Worm (Caenorhabditis elegans): ENCODE results near the gene F59B10.5.
A peak's percentile ranks its signal among the peaks of the same experiment; 100 is the strongest.

The F59B10.5 gene

ce11 chrII:10502491-10503063, 20.9 kb downstream of the F59B10.5 start, which contains the start of gene myrf-1 (continued):
- TF ChIP-seq odd-2 (tag; optimal IDR thresholded peaks at IDR 0.05) (no peak), lin-11 (tag; optimal IDR thresholded peaks at IDR 0.05) (peak; percentile 28), ceh-2 (tag; optimal IDR thresholded peaks at IDR 0.05) (peak; percentile 45), unc-86 (tag; optimal IDR thresholded peaks at IDR 0.05) (peak; percentile 36), ceh-14 (tag; optimal IDR thresholded peaks at IDR 0.05) (peak; percentile 41), pag-3 (tag; optimal IDR thresholded peaks at IDR 0.05; ENCODE audit: borderline replicate concordance) (peak; percentile 8), pha-2 (tag; optimal IDR thresholded peaks at IDR 0.05) (no peak), ceh-31 (tag; optimal IDR thresholded peaks at IDR 0.05) (peak; percentile 88), ceh-19 (GFP tag; optimal IDR thresholded peaks at IDR 0.05) (peak; percentile 58), hlh-30 (tag; optimal IDR thresholded peaks at IDR 0.05; ENCODE audit: insufficient read depth) (peak; percentile 55), nhr-232 (tag; optimal IDR thresholded peaks at IDR 0.05) (peak; percentile 40), pha-4 (tag; optimal IDR thresholded peaks at IDR 0.05) (no peak), tbx-7 (tag; optimal IDR thresholded peaks at IDR 0.05) (peak; percentile 35), ceh-45 (GFP tag; IDR thresholded peaks at IDR 0.05) (no peak), T23F11.4 (GFP tag; optimal IDR thresholded peaks at IDR 0.05) (no peak), tbx-2 (tag; optimal IDR thresholded peaks at IDR 0.05) (peak; percentile 94), lim-6 (tag; optimal IDR thresholded peaks at IDR 0.05) (no peak), fkh-6 (tag; optimal IDR thresholded peaks at IDR 0.05) (peak; percentile 59), fax-1 (tag; optimal IDR thresholded peaks at IDR 0.05) (peak; percentile 37), ceh-34 (tag; optimal IDR thresholded peaks at IDR 0.05) (peak; percentile 86), ztf-16 (tag; optimal IDR thresholded peaks at IDR 0.05) (no peak), pat-9 (tag; optimal IDR thresholded peaks at IDR 0.05) (no peak), npax-4 (tag; optimal IDR thresholded peaks at IDR 0.05) (no peak), ahr-1 (tag; optimal IDR thresholded peaks at IDR 0.05) (no peak), pqm-1 (tag; optimal IDR thresholded peaks at IDR 0.05) (peak; percentile 80), ama-1 (optimal IDR thresholded peaks at IDR 0.05) (no peak), gmeb-2 (tag; optimal IDR thresholded peaks at IDR 0.05) (no peak), syd-9 (tag; optimal IDR thresholded peaks at IDR 0.05) (peak; percentile 70), ceh-24 (tag; optimal IDR thresholded peaks at IDR 0.05) (no peak), unc-42 (tag; optimal IDR thresholded peaks at IDR 0.05) (peak; percentile 70), K09A11.1 (tag; optimal IDR thresholded peaks at IDR 0.05; ENCODE audit: insufficient read depth) (peak; percentile 63), elt-2 (tag; optimal IDR thresholded peaks at IDR 0.05) (peak; percentile 17), nfya-1 (tag; optimal IDR thresholded peaks at IDR 0.05) (peak; percentile 77), ceh-9 (tag; optimal IDR thresholded peaks at IDR 0.05) (no peak), sox-4 (tag; optimal IDR thresholded peaks at IDR 0.05) (no peak), madf-2 (tag; optimal IDR thresholded peaks at IDR 0.05) (peak; percentile 6), pax-1 (tag; optimal IDR thresholded peaks at IDR 0.05) (no peak), C38D4.7 (GFP tag; optimal IDR thresholded peaks at IDR 0.05) (no peak), ceh-30 (tag; optimal IDR thresholded peaks at IDR 0.05) (no peak), ttx-3 (tag; optimal IDR thresholded peaks at IDR 0.05) (no peak), rnt-1 (tag; optimal IDR thresholded peaks at IDR 0.05) (peak; percentile 35), ceh-18 (tag; optimal IDR thresholded peaks at IDR 0.05) (peak; percentile 89), ceh-6 (GFP tag; optimal IDR thresholded peaks at IDR 0.05) (peak; percentile 21), sox-2 (GFP tag; IDR thresholded peaks at IDR 0.05) (no peak), che-1 (tag; optimal IDR thresholded peaks at IDR 0.05) (peak; percentile 27), F13H6.1 (tag; optimal IDR thresholded peaks at IDR 0.05) (peak; percentile 77), fkh-10 (GFP tag; optimal IDR thresholded peaks at IDR 0.05) (no peak), dve-1 (tag; optimal IDR thresholded peaks at IDR 0.05) (peak; percentile 18), ref-2 (tag; optimal IDR thresholded peaks at IDR 0.05) (peak; percentile 87)
